Fruit fly (Drosophila melanogaster) whole organism, embryonic: ENCODE measurements around the gene BomT3.
A peak's percentile ranks its signal among the peaks of the same experiment; 100 is the strongest.

ENCODE experiments used
- Ada2b ChIP-seq: fragments of 200-800 bp; sonication (Bioruptor generic); IDR thresholded peaks from 2 replicates; pipeline ENCODE4 v1.3.6; 2022; ENCODE audit warnings: missing biosample characterization, missing genetic modification characterization
- Atf6 ChIP-seq: fragments of 200-800 bp; sonication (Bioruptor generic); IDR thresholded peaks from 2 replicates; pipeline ENCODE4 v1.3.6; 2022; ENCODE audit warnings: missing biosample characterization, missing genetic modification characterization
- CG1024 ChIP-seq: fragments of 200-800 bp; sonication (Bioruptor generic); IDR thresholded peaks from 2 replicates; pipeline ENCODE4 v1.3.6; 2022; ENCODE audit warnings: missing biosample characterization, missing genetic modification characterization
- CG10431 ChIP-seq: fragments of 200-800 bp; sonication (Bioruptor generic); optimal IDR thresholded peaks from 3 replicates; lab custom pipeline; 2018; ENCODE audit warnings: missing biosample characterization, mild to moderate bottlenecking, missing genetic modification characterization
- CG10959 ChIP-seq: fragments of 200-800 bp; sonication (Bioruptor generic); IDR thresholded peaks from 2 replicates; pipeline ENCODE4 v1.3.6; 2022; ENCODE audit warnings: missing biosample characterization, missing genetic modification characterization
- CG12071 ChIP-seq: fragments of 200-800 bp; sonication (Bioruptor generic); optimal IDR thresholded peaks from 3 replicates; lab custom pipeline; 2018; ENCODE audit warnings: missing biosample characterization, mild to moderate bottlenecking, missing genetic modification characterization
- CG12104 ChIP-seq: fragments of 200-800 bp; sonication (Bioruptor generic); optimal IDR thresholded peaks from 3 replicates; lab custom pipeline; 2016; ENCODE audit warnings: missing biosample characterization, missing genetic modification characterization
- CG15073 ChIP-seq: fragments of 200-800 bp; sonication (Bioruptor generic); optimal IDR thresholded peaks from 2 replicates; lab custom pipeline; 2016; ENCODE audit warnings: missing biosample characterization, missing genetic modification characterization
- CG1529 ChIP-seq: fragments of 200-800 bp; sonication (Bioruptor generic); optimal IDR thresholded peaks from 3 replicates; lab custom pipeline; 2018; ENCODE audit warnings: missing biosample characterization, missing genetic modification characterization
- CG1647 ChIP-seq: fragments of 200-800 bp; sonication (Bioruptor generic); optimal IDR thresholded peaks from 3 replicates; lab custom pipeline; 2016; ENCODE audit warnings: missing biosample characterization, missing genetic modification characterization
- CG17568 ChIP-seq: fragments of 200-800 bp; sonication (Bioruptor generic); optimal IDR thresholded peaks from 2 replicates; lab custom pipeline; 2018; ENCODE audit warnings: missing biosample characterization, mild to moderate bottlenecking, missing genetic modification characterization, moderate library complexity
- CG18262 ChIP-seq: fragments of 200-800 bp; optimal IDR thresholded peaks from 3 replicates; lab custom pipeline; 2019; ENCODE audit warnings: missing biosample characterization, mild to moderate bottlenecking, missing genetic modification characterization, moderate library complexity
- CG2199 ChIP-seq: fragments of 200-800 bp; sonication (Bioruptor generic); IDR thresholded peaks from 3 replicates; pipeline ENCODE4 v1.3.6; 2022; ENCODE audit warnings: missing biosample characterization, missing genetic modification characterization
- CG32767 ChIP-seq: fragments of 200-800 bp; sonication (Bioruptor generic); IDR thresholded peaks from 2 replicates; pipeline ENCODE4 v1.3.6; 2022; ENCODE audit warnings: missing biosample characterization, missing genetic modification characterization
- CG34422 ChIP-seq: fragments of 200-800 bp; sonication (Bioruptor generic); IDR thresholded peaks from 3 replicates; pipeline ENCODE4 v1.3.6; 2022; ENCODE audit warnings: missing biosample characterization, missing genetic modification characterization
- CG42726 ChIP-seq: fragments of 200-800 bp; sonication (Bioruptor generic); IDR thresholded peaks from 2 replicates; pipeline ENCODE4 v1.3.6; 2022; ENCODE audit warnings: missing biosample characterization, missing genetic modification characterization; ENCODE audit not compliant: partially characterized antibody
- CG4707 ChIP-seq: fragments of 200-800 bp; sonication (Bioruptor generic); optimal IDR thresholded peaks from 2 replicates; lab custom pipeline; 2018; ENCODE audit warnings: missing biosample characterization, mild to moderate bottlenecking, missing genetic modification characterization, moderate library complexity
- CG6813 ChIP-seq: fragments of 200-800 bp; sonication (Bioruptor generic); optimal IDR thresholded peaks from 2 replicates; lab custom pipeline; 2017; ENCODE audit warnings: missing biosample characterization, missing genetic modification characterization, mild to moderate bottlenecking, moderate library complexity, missing genetic modification reagents
- CG7745 ChIP-seq: fragments of 200-800 bp; sonication (Bioruptor generic); optimal IDR thresholded peaks from 2 replicates; lab custom pipeline; 2018; ENCODE audit warnings: missing biosample characterization, mild to moderate bottlenecking, missing genetic modification characterization, moderate library complexity
- CG9932 ChIP-seq: fragments of 200-800 bp; sonication (Bioruptor generic); IDR thresholded peaks from 2 replicates; pipeline ENCODE4 v1.3.6; 2022; ENCODE audit warnings: missing biosample characterization, missing genetic modification characterization
- Dip2 ChIP-seq: fragments of 200-800 bp; sonication (Bioruptor generic); IDR thresholded peaks from 2 replicates; pipeline ENCODE4 v1.3.6; 2022; ENCODE audit warnings: missing biosample characterization, missing genetic modification characterization
- Dll ChIP-seq: fragments of 200-800 bp; sonication (Bioruptor generic); IDR thresholded peaks from 4 replicates; pipeline ENCODE4 v1.3.6; 2022; ENCODE audit warnings: missing biosample characterization, missing genetic modification characterization; ENCODE audit not compliant: partially characterized antibody
- Doc2 ChIP-seq: fragments of 200-800 bp; sonication (Bioruptor generic); IDR thresholded peaks from 2 replicates; pipeline ENCODE4 v1.3.6; 2022; ENCODE audit warnings: missing biosample characterization, missing genetic modification characterization
- Ets65A ChIP-seq: fragments of 200-800 bp; sonication (Bioruptor generic); peaks from one replicate; lab custom pipeline; 2016; ENCODE audit warnings: missing biosample characterization, missing genetic modification characterization
- Gsc ChIP-seq: fragments of 200-800 bp; sonication (Bioruptor generic); IDR thresholded peaks from 2 replicates; pipeline ENCODE4 v1.3.6; 2022; ENCODE audit warnings: missing biosample characterization, missing genetic modification characterization
- Hmr ChIP-seq: fragments of 200-800 bp; sonication (Bioruptor generic); optimal IDR thresholded peaks from 3 replicates; lab custom pipeline; 2017; ENCODE audit warnings: mild to moderate bottlenecking, missing biosample characterization, missing genetic modification reagents, missing genetic modification characterization
- Nf-YB ChIP-seq: fragments of 200-800 bp; sonication (Bioruptor generic); optimal IDR thresholded peaks from 3 replicates; lab custom pipeline; 2019; ENCODE audit warnings: missing biosample characterization, mild to moderate bottlenecking, missing genetic modification characterization, moderate library complexity
- Ptx1 ChIP-seq: fragments of 200-800 bp; sonication (Bioruptor generic); IDR thresholded peaks from 2 replicates; pipeline ENCODE4 v1.3.6; 2022; ENCODE audit warnings: missing biosample characterization, missing genetic modification characterization
- Sox102F ChIP-seq: fragments of 200-800 bp; sonication (Bioruptor generic); optimal IDR thresholded peaks from 2 replicates; lab custom pipeline; 2018; ENCODE audit warnings: missing biosample characterization, mild to moderate bottlenecking, missing genetic modification characterization, moderate library complexity
- Vsx1 ChIP-seq: fragments of 200-800 bp; sonication (Bioruptor generic); optimal IDR thresholded peaks from 2 replicates; lab custom pipeline; 2017; ENCODE audit warnings: missing biosample characterization, mild to moderate bottlenecking, missing genetic modification characterization, missing genetic modification reagents
- ara ChIP-seq: fragments of 200-800 bp; sonication (Bioruptor generic); IDR thresholded peaks from 2 replicates; pipeline ENCODE4 v1.3.6; 2022; ENCODE audit warnings: missing biosample characterization, missing genetic modification characterization
- dati ChIP-seq: fragments of 200-800 bp; sonication (Bioruptor generic); IDR thresholded peaks from 2 replicates; pipeline ENCODE4 v1.3.6; 2022; ENCODE audit warnings: missing biosample characterization, missing genetic modification characterization
- dpn ChIP-seq, 2 experiments: fragments of 200-800 bp; sonication (Bioruptor generic); optimal IDR thresholded peaks; 3 replicates each; lab custom pipeline; 2016; ENCODE audit warnings: missing biosample characterization in 2 of 2, missing genetic modification characterization in 2 of 2
- gt ChIP-seq: fragments of 200-800 bp; sonication (Bioruptor generic); IDR thresholded peaks from 2 replicates; pipeline ENCODE4 v1.3.6; 2022; ENCODE audit warnings: missing biosample characterization, missing genetic modification characterization
- h ChIP-seq: fragments of >200 bp; optimal IDR thresholded peaks from 2 replicates; lab custom pipeline; 2017
- ind ChIP-seq: fragments of 200-800 bp; sonication (Bioruptor generic); optimal IDR thresholded peaks from 3 replicates; lab custom pipeline; 2016; ENCODE audit warnings: missing biosample characterization, missing genetic modification characterization
- ken ChIP-seq: fragments of 200-800 bp; sonication (Bioruptor generic); IDR thresholded peaks from 3 replicates; pipeline ENCODE4 v1.3.6; 2022; ENCODE audit warnings: missing biosample characterization, missing genetic modification characterization
- klu ChIP-seq: fragments of 200-800 bp; sonication (Bioruptor generic); IDR thresholded peaks from 2 replicates; pipeline ENCODE4 v1.3.6; 2022; ENCODE audit warnings: missing biosample characterization, missing genetic modification characterization
- kni ChIP-seq: fragments of 200-800 bp; sonication (Bioruptor generic); optimal IDR thresholded peaks from 3 replicates; lab custom pipeline; 2017; ENCODE audit warnings: mild to moderate bottlenecking, missing biosample characterization, missing genetic modification reagents, missing genetic modification characterization
- p53 ChIP-seq: fragments of 200-800 bp; sonication (Bioruptor generic); optimal IDR thresholded peaks from 2 replicates; lab custom pipeline; 2016; ENCODE audit warnings: missing biosample characterization, missing genetic modification characterization
- psq ChIP-seq: fragments of 200-800 bp; sonication (Bioruptor generic); optimal IDR thresholded peaks from 2 replicates; lab custom pipeline; 2017; ENCODE audit warnings: missing biosample characterization, missing genetic modification characterization
- pzg ChIP-seq: fragments of 200-800 bp; sonication (Bioruptor generic); optimal IDR thresholded peaks from 3 replicates; lab custom pipeline; 2018; ENCODE audit warnings: missing biosample characterization, mild to moderate bottlenecking, missing genetic modification characterization, moderate library complexity
- repo ChIP-seq: fragments of 200-800 bp; sonication (Bioruptor generic); optimal IDR thresholded peaks from 2 replicates; lab custom pipeline; 2016; ENCODE audit warnings: missing biosample characterization, missing genetic modification characterization
- sc ChIP-seq, 3 experiments: fragments of >200 bp in 2 of 3; fragments of 200-800 bp in 1 of 3; sonication (Bioruptor generic) in 1 of 3; optimal IDR thresholded peaks; 2 replicates in 2 of 3; 3 replicates in 1 of 3; lab custom pipeline; 2017; ENCODE audit warnings: mild to moderate bottlenecking in 1 of 3, missing biosample characterization in 1 of 3, missing genetic modification characterization in 1 of 3, missing genetic modification reagents in 1 of 3
- sens ChIP-seq: fragments of 200-800 bp; sonication (Bioruptor generic); peaks from one replicate; lab custom pipeline; 2016; ENCODE audit warnings: missing biosample characterization, missing genetic modification characterization
- sisA ChIP-seq: fragments of 200-800 bp; sonication (Bioruptor generic); IDR thresholded peaks from 2 replicates; pipeline ENCODE4 v1.3.6; 2022; ENCODE audit warnings: missing biosample characterization, missing genetic modification characterization
- slp2 ChIP-seq: fragments of 200-800 bp; sonication (Bioruptor generic); optimal IDR thresholded peaks from 2 replicates; lab custom pipeline; 2016; ENCODE audit warnings: missing biosample characterization, missing genetic modification characterization
- tll ChIP-seq, 2 experiments: fragments of 200-800 bp in 1 of 2; fragments of >200 bp in 1 of 2; sonication (Bioruptor generic) in 1 of 2; optimal IDR thresholded peaks; 2 replicates each; lab custom pipeline; 2017 to 2019; ENCODE audit warnings: missing biosample characterization in 2 of 2, missing genetic modification characterization in 2 of 2, mild to moderate bottlenecking in 1 of 2, moderate library complexity in 1 of 2
- trh ChIP-seq: fragments of 200-800 bp; sonication (Bioruptor generic); optimal IDR thresholded peaks from 2 replicates; lab custom pipeline; 2016; ENCODE audit warnings: missing biosample characterization, missing genetic modification characterization
- ttk ChIP-seq: fragments of 200-800 bp; sonication (Bioruptor generic); IDR thresholded peaks from 2 replicates; pipeline ENCODE4 v2.1.2; 2022; ENCODE audit warnings: missing biosample characterization, missing genetic modification characterization

The BomT3 gene

dm6 chr3R:22049134-22049796 is 36.9 kb downstream of the BomT3 start (continued):
- TF ChIP-seq Dip2 (GFP tag; lab: Robert Waterston, UW) = no peak
- TF ChIP-seq ken (GFP tag; lab: Robert Waterston, UW) = peak; percentile 82
- no peak; the same call in 2 of the 3 replicates for TF ChIP-seq CG2199 (GFP tag; lab: Robert Waterston, UW)
- no peak for TF ChIP-seq sc (optimal IDR thresholded peaks at IDR 0.05; lab: Kevin White, UChicago)
- TF ChIP-seq sc (GFP tag; optimal IDR thresholded peaks at IDR 0.05; lab: Kevin White, UChicago) = peak; percentile 66
- peak; percentile 80 for TF ChIP-seq CG12071 (GFP tag; lab: Kevin White, UChicago)
- peak; percentile 8 for TF ChIP-seq psq (GFP tag; lab: Kevin White, UChicago)
- peak; percentile 97 for TF ChIP-seq sens
- no peak for TF ChIP-seq pzg (GFP tag; lab: Kevin White, UChicago)
- TF ChIP-seq dpn (GFP tag; optimal IDR thresholded peaks at IDR 0.05; lab: Kevin White, UChicago) = peak; percentile 80 to 85
- no peak for TF ChIP-seq tll (GFP tag; optimal IDR thresholded peaks at IDR 0.05; lab: Kevin White, UChicago)
- peak; percentile 15; the same call in 1 of the 2 replicates for TF ChIP-seq gt (GFP tag; lab: Robert Waterston, UW)
- no peak for TF ChIP-seq h (lab: Kevin White, UChicago)
- TF ChIP-seq Dll = 0 out of 4 replicates have a peak, but pooled peaks have one; percentile 12
- TF ChIP-seq CG7745 (tag; lab: Kevin White, UChicago) = no peak
- TF ChIP-seq slp2 (GFP tag; lab: Kevin White, UChicago) = peak; percentile 68
- TF ChIP-seq CG17568 (GFP tag; lab: Kevin White, UChicago) = peak; percentile 62
- peak; percentile 45 for TF ChIP-seq repo (GFP tag; lab: Kevin White, UChicago)
- peak; percentile 71 for TF ChIP-seq CG6813 (GFP tag; lab: Kevin White, UChicago)
- peak; percentile 69 for TF ChIP-seq CG1647 (GFP tag; lab: Kevin White, UChicago)
- peak; percentile 66 for TF ChIP-seq klu
- TF ChIP-seq CG12104 (GFP tag; lab: Kevin White, UChicago) = peak; percentile 59
- no peak for TF ChIP-seq CG42726
- peak; percentile 47 for TF ChIP-seq Vsx1 (GFP tag; lab: Kevin White, UChicago)
- TF ChIP-seq ind (GFP tag; lab: Kevin White, UChicago) = peak; percentile 77
- TF ChIP-seq CG10959 (GFP tag; lab: Robert Waterston, UW) = peak; percentile 74
- peak; percentile 62 for TF ChIP-seq CG4707 (GFP tag; lab: Kevin White, UChicago)
- TF ChIP-seq p53 = no peak
- TF ChIP-seq Ptx1 (GFP tag; lab: Robert Waterston, UW) = peak; percentile 89
- peak; percentile 81 for TF ChIP-seq Atf6
- TF ChIP-seq CG34422 = peak; percentile 77
- no peak for TF ChIP-seq Doc2 (GFP tag; lab: Robert Waterston, UW)
- no peak for TF ChIP-seq Gsc (GFP tag; lab: Robert Waterston, UW)
- TF ChIP-seq Nf-YB (GFP tag; lab: Kevin White, UChicago) = peak; percentile 21
- TF ChIP-seq CG32767 (GFP tag; lab: Robert Waterston, UW) = peak; percentile 73
- no peak for TF ChIP-seq CG15073 (GFP tag; lab: Kevin White, UChicago)
- TF ChIP-seq kni (GFP tag; lab: Kevin White, UChicago) = no peak
- peak; percentile 32 for TF ChIP-seq trh (GFP tag; lab: Kevin White, UChicago)
- peak; percentile 75 for TF ChIP-seq CG1529 (GFP tag; lab: Kevin White, UChicago)
- peak; percentile 85 for TF ChIP-seq ttk (GFP tag; lab: Robert Waterston, UW)
- TF ChIP-seq CG9932 (GFP tag; lab: Robert Waterston, UW) = peak; percentile 72
- peak; percentile 48; the same call in 1 of the 2 replicates for TF ChIP-seq dati (GFP tag; lab: Robert Waterston, UW)
- peak; percentile 51 for TF ChIP-seq CG1024 (GFP tag; lab: Robert Waterston, UW)
- TF ChIP-seq CG18262 = peak; percentile 82
- TF ChIP-seq ara (GFP tag; lab: Robert Waterston, UW) = peak; percentile 74; the same call in 1 of the 2 replicates
- TF ChIP-seq CG10431 = peak; percentile 13
- TF ChIP-seq Ets65A (GFP tag; lab: Kevin White, UChicago) = peak; percentile 92
- TF ChIP-seq Ada2b (GFP tag; lab: Robert Waterston, UW) = peak; percentile 83
- peak; percentile 86 for TF ChIP-seq Sox102F
- TF ChIP-seq sisA (GFP tag; lab: Robert Waterston, UW) = peak; percentile 87
- peak; percentile 88 for TF ChIP-seq Hmr (GFP tag; lab: Kevin White, UChicago)
